Worm (Caenorhabditis elegans) whole organism, mixed stage, embryonic: ENCODE data around the gene srj-8.

ENCODE experiments used
- M03D4.4 ChIP-seq: sonication (generic microtip); optimal IDR thresholded peaks from 2 replicates; lab custom pipeline; 2017; ENCODE audit warnings: mild to moderate bottlenecking, missing genetic modification characterization, missing compliant biosample characterization
- bed-3 ChIP-seq: fragments of 200-800 bp; sonication (Bioruptor generic); optimal IDR thresholded peaks from 3 replicates; lab custom pipeline; 2018; ENCODE audit warnings: mild to moderate bottlenecking, missing genetic modification characterization, moderate library complexity, missing compliant biosample characterization
- blmp-1 ChIP-seq: fragments of 150-350 bp; optimal IDR thresholded peaks from 2 replicates; lab custom pipeline; 2014; ENCODE audit warnings: missing biosample characterization, missing genetic modification characterization
- ceh-39 ChIP-seq: fragments of 150-350 bp; optimal IDR thresholded peaks from 2 replicates; lab custom pipeline; 2014; ENCODE audit warnings: missing biosample characterization, missing genetic modification characterization
- ceh-43 ChIP-seq: fragments of 200-800 bp; sonication (Bioruptor generic); optimal IDR thresholded peaks from 2 replicates; lab custom pipeline; 2018; ENCODE audit warnings: mild to moderate bottlenecking, missing genetic modification characterization, moderate library complexity, missing compliant biosample characterization
- ceh-83 ChIP-seq: fragments of 200-800 bp; sonication (Bioruptor generic); optimal IDR thresholded peaks from 2 replicates; lab custom pipeline; 2018; ENCODE audit warnings: mild to moderate bottlenecking, missing genetic modification characterization, missing compliant biosample characterization
- ces-1 ChIP-seq: fragments of 150-350 bp; optimal IDR thresholded peaks from 2 replicates; lab custom pipeline; 2014; ENCODE audit warnings: missing biosample characterization, missing genetic modification reagents, missing genetic modification characterization
- cnd-1 ChIP-seq: fragments of 200-800 bp; sonication (Bioruptor generic); optimal IDR thresholded peaks from 2 replicates; lab custom pipeline; 2018; ENCODE audit warnings: mild to moderate bottlenecking, missing genetic modification characterization, missing compliant biosample characterization
- drap-1 ChIP-seq: fragments of 200-800 bp; sonication (Bioruptor generic); optimal IDR thresholded peaks from 3 replicates; lab custom pipeline; 2018; ENCODE audit warnings: mild to moderate bottlenecking, missing genetic modification characterization, missing compliant biosample characterization
- elt-1 ChIP-seq: sonication (generic microtip); optimal IDR thresholded peaks from 2 replicates; lab custom pipeline; 2017; ENCODE audit warnings: missing genetic modification characterization, mild to moderate bottlenecking, missing compliant biosample characterization, antibody characterized with exemption, moderate library complexity, borderline replicate concordance; ENCODE audit not compliant: insufficient read depth
- elt-3 ChIP-seq: fragments of 150-350 bp; optimal IDR thresholded peaks from 2 replicates; lab custom pipeline; 2014; ENCODE audit warnings: missing biosample characterization, missing genetic modification characterization
- flh-1 ChIP-seq: fragments of 200-800 bp; sonication (Bioruptor generic); optimal IDR thresholded peaks from 2 replicates; lab custom pipeline; 2018; ENCODE audit warnings: mild to moderate bottlenecking, missing genetic modification characterization, moderate library complexity, missing compliant biosample characterization
- ham-2 ChIP-seq: fragments of 200-800 bp; sonication (Bioruptor generic); optimal IDR thresholded peaks from 2 replicates; lab custom pipeline; 2018; ENCODE audit warnings: mild to moderate bottlenecking, missing genetic modification characterization, missing compliant biosample characterization
- hlh-1 ChIP-seq: fragments of 150-350 bp; optimal IDR thresholded peaks from 2 replicates; lab custom pipeline; 2014; ENCODE audit warnings: missing biosample characterization, missing genetic modification reagents, missing genetic modification characterization
- lin-13 ChIP-seq: fragments of 150-350 bp; optimal IDR thresholded peaks from 2 replicates; lab custom pipeline; 2014; ENCODE audit warnings: missing biosample characterization, missing genetic modification characterization
- lin-32 ChIP-seq: fragments of 200-800 bp; sonication (Bioruptor generic); optimal IDR thresholded peaks from 2 replicates; lab custom pipeline; 2018; ENCODE audit warnings: mild to moderate bottlenecking, missing genetic modification characterization, missing compliant biosample characterization
- lsy-2 ChIP-seq: fragments of 150-350 bp; optimal IDR thresholded peaks from 2 replicates; lab custom pipeline; 2014; ENCODE audit warnings: missing biosample characterization, missing genetic modification characterization
- mep-1 ChIP-seq: fragments of 150-350 bp; optimal IDR thresholded peaks from 2 replicates; lab custom pipeline; 2017; ENCODE audit warnings: missing biosample characterization, missing genetic modification reagents, missing genetic modification characterization, inconsistent platforms
- nhr-12 ChIP-seq: fragments of 150-350 bp; optimal IDR thresholded peaks from 2 replicates; lab custom pipeline; 2014; ENCODE audit warnings: missing biosample characterization, missing genetic modification characterization
- nhr-2 ChIP-seq: fragments of 150-350 bp; optimal IDR thresholded peaks from 2 replicates; lab custom pipeline; 2014; ENCODE audit warnings: missing biosample characterization, missing genetic modification characterization
- nhr-237 ChIP-seq: fragments of 150-350 bp; optimal IDR thresholded peaks from 2 replicates; lab custom pipeline; 2014; ENCODE audit warnings: missing biosample characterization, missing genetic modification characterization
- nhr-76 ChIP-seq: sonication (generic microtip); optimal IDR thresholded peaks from 2 replicates; lab custom pipeline; 2017; ENCODE audit warnings: missing biosample characterization, missing genetic modification characterization
- pha-4 ChIP-seq: fragments of 150-350 bp; optimal IDR thresholded peaks from 2 replicates; lab custom pipeline; 2018; ENCODE audit warnings: missing biosample characterization, missing genetic modification reagents, missing genetic modification characterization
- sem-2 ChIP-seq: fragments of 200-800 bp; sonication (Bioruptor generic); optimal IDR thresholded peaks from 2 replicates; lab custom pipeline; 2018; ENCODE audit warnings: mild to moderate bottlenecking, missing genetic modification characterization, missing compliant biosample characterization
- snpc-4 ChIP-seq: fragments of 150-350 bp; optimal IDR thresholded peaks from 2 replicates; lab custom pipeline; 2014; ENCODE audit warnings: missing biosample characterization, missing genetic modification characterization
- sptf-1 ChIP-seq: sonication (generic microtip); optimal IDR thresholded peaks from 2 replicates; lab custom pipeline; 2017; ENCODE audit warnings: mild to moderate bottlenecking, missing genetic modification characterization, moderate library complexity, missing compliant biosample characterization
- tbx-8 ChIP-seq: fragments of 200-800 bp; sonication (Bioruptor generic); optimal IDR thresholded peaks from 2 replicates; lab custom pipeline; 2018; ENCODE audit warnings: mild to moderate bottlenecking, missing genetic modification characterization, moderate library complexity, missing compliant biosample characterization
- unc-120 ChIP-seq: sonication (generic microtip); optimal IDR thresholded peaks from 2 replicates; lab custom pipeline; 2017; ENCODE audit warnings: missing genetic modification characterization, missing compliant biosample characterization; ENCODE audit not compliant: poor library complexity, severe bottlenecking
- unc-39 ChIP-seq: fragments of 150-350 bp; optimal IDR thresholded peaks from 2 replicates; lab custom pipeline; 2014; ENCODE audit warnings: missing biosample characterization, missing genetic modification characterization
- unc-62 ChIP-seq: fragments of 150-350 bp; optimal IDR thresholded peaks from 2 replicates; lab custom pipeline; 2014; ENCODE audit warnings: missing biosample characterization, missing genetic modification reagents, missing genetic modification characterization
- ztf-11 ChIP-seq: fragments of 150-350 bp; optimal IDR thresholded peaks from 2 replicates; lab custom pipeline; 2014; ENCODE audit warnings: missing biosample characterization, missing genetic modification characterization

srj-8 gene

DNA sequence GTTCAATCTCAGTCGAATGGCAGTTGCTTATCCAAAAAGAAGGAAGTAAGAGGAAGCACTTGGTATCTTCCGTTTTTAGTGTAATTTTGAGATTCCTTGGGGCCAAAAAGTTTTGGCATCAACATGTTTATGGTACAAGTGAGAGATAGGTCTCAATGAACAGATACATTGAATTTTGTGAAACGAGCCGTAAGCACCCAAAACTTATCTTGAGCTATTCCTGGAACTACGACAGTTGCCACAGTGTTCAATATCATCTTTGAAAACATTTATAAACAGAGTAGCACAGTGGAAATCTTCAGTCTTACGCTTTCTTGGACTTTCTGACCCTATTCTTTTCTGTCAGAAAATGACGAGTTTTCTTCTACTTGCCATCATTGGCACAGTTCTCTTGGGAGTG lies 27.4 kb downstream of the srj-8 start, which contains the start of gene T28A11.3:
Gene T28A11.3 (plus strand): TSS at position 301 of the 400 bp plus-strand sequence.
- no peak for TF ChIP-seq ceh-43
- no peak for TF ChIP-seq M03D4.4
- TF ChIP-seq nhr-2 (tag; lab: Kevin White, UChicago), result no peak
- TF ChIP-seq bed-3, result no peak
- no peak for TF ChIP-seq lsy-2 (tag; lab: Kevin White, UChicago)
- no peak for TF ChIP-seq lin-13 (tag; lab: Kevin White, UChicago)
- no peak for TF ChIP-seq ztf-11 (tag; lab: Kevin White, UChicago)
- no peak for TF ChIP-seq sptf-1 (tag; lab: Kevin White, UChicago)
- TF ChIP-seq nhr-237 (tag; lab: Kevin White, UChicago), result no peak
- no peak for TF ChIP-seq drap-1 (GFP tag; lab: Kevin White, UChicago)
- no peak for TF ChIP-seq snpc-4 (tag; lab: Kevin White, UChicago)
- no peak for TF ChIP-seq elt-3 (tag; lab: Kevin White, UChicago)
- TF ChIP-seq hlh-1 (tag; lab: Kevin White, UChicago), result no peak
- TF ChIP-seq sem-2 (GFP tag; lab: Kevin White, UChicago), result no peak
- TF ChIP-seq ham-2 (GFP tag; lab: Kevin White, UChicago), result no peak
- TF ChIP-seq ceh-39 (tag; lab: Kevin White, UChicago), result no peak
- TF ChIP-seq elt-1 (tag; lab: Kevin White, UChicago), result no peak
- no peak for TF ChIP-seq unc-62

DNA sequence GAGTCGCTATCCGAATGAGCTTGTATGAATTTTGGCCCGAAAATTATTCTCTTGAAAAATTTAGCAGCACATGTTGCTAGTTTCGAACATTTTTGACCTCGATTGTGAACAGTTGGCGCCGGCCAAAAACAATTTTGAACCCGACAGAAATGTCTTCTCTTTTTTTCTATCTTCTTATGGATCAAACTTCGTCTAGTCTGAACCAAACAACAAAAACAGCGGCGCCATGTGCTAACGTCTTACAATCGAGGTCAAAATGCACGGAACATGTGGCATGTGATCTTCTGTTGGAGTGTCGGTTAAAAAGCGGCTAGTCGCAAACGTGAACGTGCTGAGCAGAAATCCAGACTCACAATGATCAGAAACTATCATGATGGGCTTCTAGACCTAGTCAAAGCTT lies 28.6 kb downstream of the srj-8 start:
- TF ChIP-seq mep-1 (tag; lab: Kevin White, UChicago) (no peak), nhr-2 (tag; lab: Kevin White, UChicago) (no peak), unc-120 (tag; lab: Kevin White, UChicago) (no peak), sptf-1 (tag; lab: Kevin White, UChicago) (no peak), bed-3 (no peak), ceh-39 (tag; lab: Kevin White, UChicago) (no peak), tbx-8 (GFP tag; lab: Kevin White, UChicago) (no peak), drap-1 (GFP tag; lab: Kevin White, UChicago) (no peak), snpc-4 (tag; lab: Kevin White, UChicago) (no peak)

DNA sequence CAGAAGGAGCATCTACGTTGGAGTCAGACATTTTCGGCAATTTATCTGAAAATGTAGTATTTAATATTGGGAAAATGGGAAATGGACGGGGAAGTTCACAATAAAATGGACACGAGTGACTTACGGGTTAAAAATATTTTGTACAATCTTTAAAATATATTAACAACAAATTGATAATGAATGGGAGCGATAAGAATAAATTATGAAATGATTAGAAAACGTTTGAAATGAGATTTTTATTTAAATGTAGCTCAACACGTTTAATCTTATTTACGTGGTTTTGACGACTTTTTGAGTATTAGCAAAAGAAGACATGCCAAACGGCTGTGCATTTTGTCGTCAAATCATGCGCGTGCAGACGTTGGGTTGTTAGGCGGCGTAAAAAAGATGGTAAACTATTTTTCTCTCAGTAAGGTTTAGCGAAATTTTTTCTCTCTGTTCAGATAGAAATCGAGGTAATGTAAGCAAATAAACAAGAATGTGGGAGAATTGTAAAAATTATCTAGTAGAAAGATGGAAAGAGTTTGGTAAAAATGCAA lies 30.6 kb downstream of the srj-8 start, which contains the start of gene fbxa-64:
Gene fbxa-64 (minus strand): TSS at position 51 of the 539 bp plus-strand sequence.
- no peak for TF ChIP-seq elt-1 (tag; lab: Kevin White, UChicago)
- no peak for TF ChIP-seq lin-32 (GFP tag; lab: Kevin White, UChicago)
- no peak for TF ChIP-seq cnd-1
- no peak for TF ChIP-seq bed-3
- TF ChIP-seq M03D4.4, result no peak
- TF ChIP-seq ham-2 (GFP tag; lab: Kevin White, UChicago), result no peak
- no peak for TF ChIP-seq ces-1 (GFP tag; lab: Kevin White, UChicago)
- TF ChIP-seq snpc-4 (tag; lab: Kevin White, UChicago), result no peak
- TF ChIP-seq lsy-2 (tag; lab: Kevin White, UChicago), result no peak
- TF ChIP-seq pha-4, result no peak
- no peak for TF ChIP-seq flh-1 (GFP tag; lab: Kevin White, UChicago)
- no peak for TF ChIP-seq ceh-83 (GFP tag; lab: Kevin White, UChicago)
- TF ChIP-seq ztf-11 (tag; lab: Kevin White, UChicago), result no peak
- no peak for TF ChIP-seq sptf-1 (tag; lab: Kevin White, UChicago)
- TF ChIP-seq unc-39, result no peak
- TF ChIP-seq, all 35 proteins: peak for 0

DNA sequence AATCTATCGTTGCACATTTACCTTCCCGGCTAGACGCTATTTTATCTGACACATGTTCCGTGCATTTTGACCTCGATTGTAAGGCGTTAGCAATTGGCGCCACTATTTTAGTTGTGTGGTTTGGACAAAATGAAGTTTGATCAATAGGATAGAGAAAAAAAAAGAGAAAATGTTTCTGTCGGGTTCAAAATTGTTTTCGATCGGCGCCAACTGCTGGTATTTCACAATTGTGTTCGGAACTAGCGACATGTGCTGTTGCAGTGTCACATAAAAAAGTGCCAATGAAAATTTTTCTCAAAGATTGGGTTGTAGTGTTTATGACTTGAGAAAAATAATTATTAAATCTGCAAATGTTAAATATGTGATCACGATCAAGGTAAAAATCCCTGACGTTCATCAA lies 31.5 kb downstream of the srj-8 start:
- TF ChIP-seq unc-120 (tag; lab: Kevin White, UChicago), result no peak
- TF ChIP-seq lin-13 (tag; lab: Kevin White, UChicago), result no peak
- TF ChIP-seq lsy-2 (tag; lab: Kevin White, UChicago), result no peak
- no peak for TF ChIP-seq bed-3
- no peak for TF ChIP-seq blmp-1 (tag; lab: Kevin White, UChicago)
- TF ChIP-seq nhr-76 (tag; lab: Kevin White, UChicago), result no peak
- TF ChIP-seq nhr-12, result no peak
- TF ChIP-seq ceh-43, result no peak
- TF ChIP-seq elt-1 (tag; lab: Kevin White, UChicago), result no peak
- TF ChIP-seq unc-62, result no peak
- no peak for TF ChIP-seq cnd-1
- no peak for TF ChIP-seq flh-1 (GFP tag; lab: Kevin White, UChicago)
- TF ChIP-seq lin-32 (GFP tag; lab: Kevin White, UChicago), result no peak
- TF ChIP-seq tbx-8 (GFP tag; lab: Kevin White, UChicago), result no peak
- no peak for TF ChIP-seq ceh-83 (GFP tag; lab: Kevin White, UChicago)
- no peak for TF ChIP-seq elt-3 (tag; lab: Kevin White, UChicago)
- no peak for TF ChIP-seq mep-1 (tag; lab: Kevin White, UChicago)
- no peak for TF ChIP-seq pha-4
- no peak for TF ChIP-seq nhr-237 (tag; lab: Kevin White, UChicago)
- no peak for TF ChIP-seq ham-2 (GFP tag; lab: Kevin White, UChicago)
